Worm (Caenorhabditis elegans) whole organism, early embryonic: ENCODE data around the gene srh-33.

ENCODE experiments used
- F13C5.2 ChIP-seq: sonication (generic microtip); optimal IDR thresholded peaks from 2 replicates; lab custom pipeline; 2017; ENCODE audit warnings: mild to moderate bottlenecking, missing genetic modification characterization, inconsistent platforms, missing compliant biosample characterization
- hnd-1 ChIP-seq: sonication (generic microtip); optimal IDR thresholded peaks from 2 replicates; lab custom pipeline; 2016; ENCODE audit warnings: missing genetic modification characterization, missing compliant biosample characterization

DNA sequence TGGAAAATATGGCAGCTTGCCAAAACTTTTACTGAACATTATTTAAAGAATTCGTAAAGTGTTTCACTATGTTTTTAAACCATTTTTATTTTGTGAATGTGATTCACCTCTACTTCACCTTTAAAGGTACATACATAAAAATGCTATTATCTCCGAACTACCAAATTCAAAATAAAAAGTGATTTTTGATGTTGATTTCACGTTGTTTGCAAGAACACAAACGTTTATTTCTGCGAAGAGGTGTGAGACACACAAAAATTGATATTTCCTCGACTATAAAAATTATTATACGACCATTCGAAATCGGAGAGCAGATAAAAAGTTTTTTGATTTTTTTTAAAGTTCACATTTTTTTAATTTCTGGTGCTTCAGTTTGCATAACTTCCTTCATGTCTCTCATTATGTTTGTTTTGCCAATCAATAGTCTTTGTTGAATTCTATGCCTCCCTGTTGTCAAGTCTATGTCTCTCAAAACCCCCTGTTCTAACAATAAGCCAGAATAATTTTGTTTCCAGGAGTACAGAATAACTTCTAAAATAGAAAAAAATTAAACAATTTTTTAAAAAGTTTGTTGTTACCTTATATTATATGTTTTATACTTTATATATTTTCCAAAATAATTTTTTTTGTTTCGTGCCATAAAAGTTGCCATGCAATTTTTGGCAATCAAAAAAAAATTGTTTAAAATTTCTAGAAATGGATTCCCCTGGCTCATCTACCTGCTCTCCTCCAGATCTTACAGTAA lies 7.8 kb upstream of the srh-33 start, which contains the start of gene nhr-123:
- TF ChIP-seq F13C5.2, result no peak
- TF ChIP-seq hnd-1 (tag; lab: Kevin White, UChicago), result no peak
